Worm (Caenorhabditis elegans) whole organism, L3 larva: Measurements from ENCODE around the gene sec-61.A.

Source experiments
- R02D3.7 ChIP-seq: fragments of 150-350 bp; optimal IDR thresholded peaks from 2 replicates; lab custom pipeline; 2014; ENCODE audit warnings: missing biosample characterization, missing genetic modification characterization
- ZK546.5 ChIP-seq: sonication (generic microtip); optimal IDR thresholded peaks from 2 replicates; lab custom pipeline; 2017; ENCODE audit warnings: missing biosample characterization, missing genetic modification characterization
- aly-2 ChIP-seq: fragments of 150-350 bp; optimal IDR thresholded peaks from 2 replicates; lab custom pipeline; 2014; ENCODE audit warnings: missing biosample characterization, missing genetic modification characterization
- ama-1 ChIP-seq: fragments of 150-350 bp; optimal IDR thresholded peaks from 2 replicates; lab custom pipeline; 2018
- ceh-16 ChIP-seq: sonication (generic microtip); optimal IDR thresholded peaks from 2 replicates; lab custom pipeline; 2017; ENCODE audit warnings: missing biosample characterization, missing genetic modification characterization
- ceh-28 ChIP-seq: fragments of 150-350 bp; optimal IDR thresholded peaks from 2 replicates; lab custom pipeline; 2014; ENCODE audit warnings: missing biosample characterization, missing genetic modification reagents, missing genetic modification characterization
- ceh-9 ChIP-seq: sonication (generic microtip); optimal IDR thresholded peaks from 2 replicates; lab custom pipeline; 2018; ENCODE audit warnings: missing biosample characterization, missing genetic modification characterization
- daf-12 ChIP-seq: fragments of 150-350 bp; optimal IDR thresholded peaks from 2 replicates; lab custom pipeline; 2014; ENCODE audit warnings: missing biosample characterization, missing genetic modification reagents, missing genetic modification characterization
- egl-27 ChIP-seq: sonication (generic microtip); optimal IDR thresholded peaks from 4 replicates; lab custom pipeline; 2017; ENCODE audit warnings: missing biosample characterization, missing genetic modification reagents, missing genetic modification characterization
- elt-1 ChIP-seq: fragments of 150-350 bp; optimal IDR thresholded peaks from 2 replicates; lab custom pipeline; 2014; ENCODE audit warnings: missing biosample characterization, missing genetic modification characterization
- elt-2 ChIP-seq: sonication (generic microtip); optimal IDR thresholded peaks from 2 replicates; lab custom pipeline; 2016; ENCODE audit warnings: missing genetic modification reagents, mild to moderate bottlenecking, missing genetic modification characterization, missing compliant biosample characterization
- elt-3 ChIP-seq, 3 experiments: fragments of 150-350 bp in 1 of 3; sonication (generic microtip) in 2 of 3; optimal IDR thresholded peaks; 2 replicates in 2 of 3; 4 replicates in 1 of 3; lab custom pipeline; 2014 to 2017; ENCODE audit warnings: missing biosample characterization in 3 of 3, missing genetic modification characterization in 3 of 3
- fkh-10 ChIP-seq: sonication (generic microtip); optimal IDR thresholded peaks from 2 replicates; lab custom pipeline; 2017; ENCODE audit warnings: missing biosample characterization, missing genetic modification reagents, missing genetic modification characterization
- fkh-2 ChIP-seq: fragments of 150-350 bp; optimal IDR thresholded peaks from 2 replicates; lab custom pipeline; 2014; ENCODE audit warnings: missing biosample characterization, missing genetic modification reagents, missing genetic modification characterization
- fos-1 ChIP-seq: fragments of 150-350 bp; optimal IDR thresholded peaks from 2 replicates; lab custom pipeline; 2014; ENCODE audit warnings: missing biosample characterization, missing genetic modification characterization
- hmg-11 ChIP-seq: sonication (generic microtip); optimal IDR thresholded peaks from 2 replicates; lab custom pipeline; 2016; ENCODE audit warnings: missing genetic modification characterization, missing compliant biosample characterization
- jun-1 ChIP-seq: fragments of 150-350 bp; optimal IDR thresholded peaks from 2 replicates; lab custom pipeline; 2014; ENCODE audit warnings: missing biosample characterization, missing genetic modification reagents, missing genetic modification characterization
- lin-15B ChIP-seq: fragments of 150-350 bp; optimal IDR thresholded peaks from 2 replicates; lab custom pipeline; 2014; ENCODE audit warnings: missing biosample characterization, missing genetic modification characterization
- lin-39 ChIP-seq: fragments of 150-350 bp; optimal IDR thresholded peaks from 2 replicates; lab custom pipeline; 2018; ENCODE audit warnings: missing biosample characterization, missing genetic modification reagents, missing genetic modification characterization
- mdl-1 ChIP-seq: fragments of 150-350 bp; optimal IDR thresholded peaks from 2 replicates; lab custom pipeline; 2014; ENCODE audit warnings: missing biosample characterization, missing genetic modification characterization
- nfya-1 ChIP-seq: sonication (generic microtip); optimal IDR thresholded peaks from 2 replicates; lab custom pipeline; 2017; ENCODE audit warnings: missing genetic modification characterization, mild to moderate bottlenecking, missing compliant biosample characterization, antibody characterized with exemption, moderate library complexity; ENCODE audit not compliant: insufficient read depth
- nhr-11 ChIP-seq: fragments of 150-350 bp; optimal IDR thresholded peaks from 2 replicates; lab custom pipeline; 2014; ENCODE audit warnings: missing biosample characterization, missing genetic modification characterization
- nhr-12 ChIP-seq: fragments of 150-350 bp; optimal IDR thresholded peaks from 2 replicates; lab custom pipeline; 2014; ENCODE audit warnings: missing biosample characterization, missing genetic modification characterization
- nhr-23 ChIP-seq: fragments of 150-350 bp; optimal IDR thresholded peaks from 2 replicates; lab custom pipeline; 2014; ENCODE audit warnings: missing biosample characterization, missing genetic modification reagents, missing genetic modification characterization
- nhr-237 ChIP-seq: fragments of 150-350 bp; optimal IDR thresholded peaks from 2 replicates; lab custom pipeline; 2014; ENCODE audit warnings: missing biosample characterization, missing genetic modification characterization
- nhr-25 ChIP-seq: sonication (generic microtip); optimal IDR thresholded peaks from 2 replicates; lab custom pipeline; 2017; ENCODE audit warnings: missing biosample characterization, missing genetic modification characterization
- nhr-43 ChIP-seq: sonication (generic microtip); optimal IDR thresholded peaks from 2 replicates; lab custom pipeline; 2016; ENCODE audit warnings: mild to moderate bottlenecking, missing genetic modification characterization, missing compliant biosample characterization; ENCODE audit not compliant: poor library complexity, severe bottlenecking
- nhr-67 ChIP-seq: fragments of 150-350 bp; optimal IDR thresholded peaks from 2 replicates; lab custom pipeline; 2014; ENCODE audit warnings: missing biosample characterization, missing genetic modification characterization
- nhr-76 ChIP-seq: fragments of 150-350 bp; sonication (generic microtip); optimal IDR thresholded peaks from 5 replicates; lab custom pipeline; 2014; ENCODE audit warnings: missing biosample characterization, missing genetic modification characterization
- nhr-77 ChIP-seq: fragments of 150-350 bp; optimal IDR thresholded peaks from 2 replicates; lab custom pipeline; 2014; ENCODE audit warnings: missing biosample characterization, missing genetic modification characterization
- pqm-1 ChIP-seq: fragments of 150-350 bp; optimal IDR thresholded peaks from 2 replicates; lab custom pipeline; 2017; ENCODE audit warnings: missing biosample characterization, missing genetic modification characterization, inconsistent platforms
- sea-2 ChIP-seq: fragments of 150-350 bp; sonication (generic microtip); optimal IDR thresholded peaks from 4 replicates; lab custom pipeline; 2014; ENCODE audit warnings: missing biosample characterization, missing genetic modification reagents, missing genetic modification characterization
- skn-1 ChIP-seq: fragments of 150-350 bp; optimal IDR thresholded peaks from 2 replicates; lab custom pipeline; 2014; ENCODE audit warnings: missing biosample characterization, missing genetic modification characterization
- snpc-4 ChIP-seq: fragments of 150-350 bp; optimal IDR thresholded peaks from 2 replicates; lab custom pipeline; 2014; ENCODE audit warnings: missing biosample characterization, missing genetic modification characterization
- tbx-2 ChIP-seq: sonication (generic microtip); optimal IDR thresholded peaks from 2 replicates; lab custom pipeline; 2016; ENCODE audit warnings: mild to moderate bottlenecking, missing genetic modification characterization, missing compliant biosample characterization
- unc-39 ChIP-seq: sonication (generic microtip); optimal IDR thresholded peaks from 4 replicates; lab custom pipeline; 2017; ENCODE audit warnings: missing biosample characterization, missing genetic modification characterization
- unc-62 ChIP-seq: fragments of 150-350 bp; sonication (generic microtip); optimal IDR thresholded peaks from 4 replicates; lab custom pipeline; 2014; ENCODE audit warnings: missing biosample characterization, missing genetic modification reagents, missing genetic modification characterization
- zag-1 ChIP-seq: fragments of 150-350 bp; optimal IDR thresholded peaks from 2 replicates; lab custom pipeline; 2014; ENCODE audit warnings: missing biosample characterization, missing genetic modification characterization
- ztf-11 ChIP-seq: fragments of 150-350 bp; optimal IDR thresholded peaks from 2 replicates; lab custom pipeline; 2014; ENCODE audit warnings: missing biosample characterization, missing genetic modification characterization
- ztf-4 ChIP-seq: fragments of 150-350 bp; optimal IDR thresholded peaks from 2 replicates; lab custom pipeline; 2014; ENCODE audit warnings: missing biosample characterization, missing genetic modification characterization

sec-61.A gene

DNA sequence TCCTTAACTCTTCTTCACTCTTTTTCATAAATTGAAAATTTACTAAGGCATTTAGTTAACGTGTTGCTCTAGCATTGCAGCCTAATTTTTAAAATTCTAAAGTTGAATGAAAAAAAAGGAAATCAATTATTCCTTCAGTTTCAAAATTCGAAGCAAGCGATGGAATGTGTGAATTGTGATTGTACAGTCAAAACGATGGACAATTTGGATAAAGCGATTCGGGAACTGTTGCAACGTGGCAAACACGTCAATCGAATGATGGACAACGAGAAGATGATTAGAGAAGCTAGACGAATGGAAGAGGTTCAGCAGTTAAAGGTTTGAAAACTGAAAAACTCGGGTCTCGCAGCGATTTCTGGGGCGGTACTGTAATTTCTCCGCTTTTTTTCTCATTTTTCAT, 25.9 kb downstream of the sec-61.A start, which contains the start of gene Y57G11C.14:
Y57G11C.14 (plus strand) TSS at position 126 of the 400 bp plus-strand sequence.
- TF ChIP-seq nhr-77 (tag; lab: Kevin White, UChicago) (no peak), nhr-237 (tag; lab: Kevin White, UChicago) (no peak), pqm-1 (tag; lab: Kevin White, UChicago) (no peak), lin-39 (no peak), zag-1 (tag; lab: Kevin White, UChicago) (no peak), fkh-10 (GFP tag; lab: Kevin White, UChicago) (no peak), ceh-28 (no peak), nfya-1 (tag; lab: Kevin White, UChicago) (no peak), elt-3 (tag; optimal IDR thresholded peaks at IDR 0.05; lab: Kevin White, UChicago) (no peak), nhr-67 (no peak), ztf-4 (tag; lab: Kevin White, UChicago) (no peak)

DNA sequence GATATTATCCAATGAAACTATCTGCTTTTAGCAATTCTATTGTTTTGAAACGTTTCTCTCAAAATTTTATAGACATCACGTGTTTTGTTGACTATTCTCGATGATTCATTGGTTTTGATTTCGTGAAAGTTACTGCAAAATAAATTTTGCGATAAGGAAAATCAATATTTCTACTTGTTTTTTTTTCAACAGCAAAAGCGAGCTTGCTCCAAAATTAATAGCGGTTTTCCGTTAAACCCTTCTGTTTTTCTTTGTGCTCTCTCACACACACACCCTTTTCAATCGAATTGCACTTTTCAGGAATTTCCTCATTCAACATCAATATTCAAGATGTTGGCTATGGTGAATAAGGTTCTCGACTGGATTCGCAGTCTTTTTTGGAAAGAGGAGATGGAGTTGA, 27.2 kb downstream of the sec-61.A start, which contains the start of gene arl-8:
arl-8 (plus strand) TSS at position 301 of the 400 bp plus-strand sequence.
- TF ChIP-seq nfya-1 (tag; lab: Kevin White, UChicago) (no peak), nhr-43 (tag; lab: Kevin White, UChicago) (no peak), unc-39 (tag; lab: Kevin White, UChicago) (no peak), elt-2 (tag; lab: Kevin White, UChicago) (no peak), aly-2 (no peak), jun-1 (no peak), fkh-10 (GFP tag; lab: Kevin White, UChicago) (no peak), unc-62 (GFP tag; lab: Kevin White, UChicago) (no peak), sea-2 (GFP tag; lab: Kevin White, UChicago) (no peak)

- no peak for TF ChIP-seq tbx-2 (tag; lab: Kevin White, UChicago)
- no peak for TF ChIP-seq ZK546.5 (tag; lab: Kevin White, UChicago)
- TF ChIP-seq R02D3.7 (tag; lab: Kevin White, UChicago), result peak; percentile 67
- no peak for TF ChIP-seq nhr-23 (tag; lab: Kevin White, UChicago)
- no peak for TF ChIP-seq skn-1 (tag; lab: Kevin White, UChicago)
- TF ChIP-seq egl-27 (tag; lab: Kevin White, UChicago), result no peak
- no peak for TF ChIP-seq elt-2 (tag; lab: Kevin White, UChicago)
- no peak for TF ChIP-seq elt-3 (tag; optimal IDR thresholded peaks at IDR 0.05; lab: Kevin White, UChicago)
- peak; percentile 18 for TF ChIP-seq ama-1 (lab: Kevin White, UChicago)
- TF ChIP-seq nhr-237 (tag; lab: Kevin White, UChicago), result no peak
- TF ChIP-seq ztf-11 (tag; lab: Kevin White, UChicago), result no peak
- no peak for TF ChIP-seq jun-1
- TF ChIP-seq ceh-9 (tag; lab: Kevin White, UChicago), result no peak
- no peak for TF ChIP-seq aly-2
- no peak for TF ChIP-seq ztf-4 (tag; lab: Kevin White, UChicago)
- TF ChIP-seq hmg-11, result peak; percentile 30
- no peak for TF ChIP-seq nhr-76
- TF ChIP-seq nhr-11 (tag; lab: Kevin White, UChicago), result no peak
- TF ChIP-seq lin-15B (tag; lab: Kevin White, UChicago), result peak; percentile 45
- no peak for TF ChIP-seq elt-1 (tag; lab: Kevin White, UChicago)
- TF ChIP-seq sea-2 (GFP tag; lab: Kevin White, UChicago), result no peak
- TF ChIP-seq fos-1 (tag; lab: Kevin White, UChicago), result no peak
- TF ChIP-seq nhr-12, result no peak
- TF ChIP-seq nhr-77 (tag; lab: Kevin White, UChicago), result no peak
- TF ChIP-seq unc-62 (GFP tag; lab: Kevin White, UChicago), result no peak
- TF ChIP-seq nfya-1 (tag; lab: Kevin White, UChicago), result peak; percentile 80
- no peak for TF ChIP-seq daf-12 (tag; lab: Kevin White, UChicago)
- no peak for TF ChIP-seq nhr-43 (tag; lab: Kevin White, UChicago)
- peak; percentile 75 for TF ChIP-seq lin-39
- TF ChIP-seq ceh-16 (tag; lab: Kevin White, UChicago), result no peak
- TF ChIP-seq nhr-25 (tag; lab: Kevin White, UChicago), result no peak
- no peak for TF ChIP-seq mdl-1 (tag; lab: Kevin White, UChicago)
- no peak for TF ChIP-seq snpc-4 (tag; lab: Kevin White, UChicago)
- no peak for TF ChIP-seq fkh-2 (tag; lab: Kevin White, UChicago)
- no peak for TF ChIP-seq zag-1 (tag; lab: Kevin White, UChicago)
Observed at ce11 chrIV:14797354-14797753, 27.7 kb downstream of the sec-61.A start, which contains the start of the genes Y57G11C.1147 and nuo-3. Gene Y57G11C.1147, minus strand, starts transcription at chrIV:14797514. Gene nuo-3, minus strand, starts transcription at chrIV:14797544.
